Fruit fly (Drosophila melanogaster): ENCODE measurements around the gene Eig71Eh.

The Eig71Eh gene

DNA sequence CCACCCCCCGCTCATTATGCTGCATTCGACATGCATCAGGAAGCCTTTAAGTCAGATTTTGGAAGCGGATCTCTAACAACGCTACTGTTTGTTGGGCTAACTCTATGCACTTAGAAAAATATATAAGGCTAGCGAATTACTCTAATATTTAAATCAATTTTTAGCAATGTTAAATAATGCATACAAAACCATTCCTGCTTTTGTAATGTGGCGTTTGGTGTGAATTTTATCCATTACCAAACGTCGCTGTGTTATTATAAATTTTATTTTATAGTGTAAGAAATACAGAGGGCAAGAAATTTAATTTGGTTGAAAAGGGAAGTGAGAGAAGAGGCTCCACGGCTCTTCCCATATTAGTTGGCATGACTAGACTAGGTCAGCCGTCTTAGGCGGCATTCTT lies 13.6 kb upstream of the Eig71Eh start (continued):
- peak; percentile 30 for TF ChIP-seq Chrac-16 (GFP tag; optimal IDR thresholded peaks at IDR 0.05)
- TF ChIP-seq chif (GFP tag; optimal IDR thresholded peaks at IDR 0.05) = peak; percentile 20 to 29
- TF ChIP-seq stwl (tag; optimal IDR thresholded peaks at IDR 0.05) = peak; percentile 31
- peak in 1 of 2 experiments; percentile 20 for TF ChIP-seq dpn (GFP tag; optimal IDR thresholded peaks at IDR 0.05)
- no peak for TF ChIP-seq C15 (GFP tag; IDR thresholded peaks at IDR 0.05)
- no peak for TF ChIP-seq CG3847 (GFP tag; IDR thresholded peaks at IDR 0.05)
- peak; percentile 8 for TF ChIP-seq CG7556 (GFP tag; optimal IDR thresholded peaks at IDR 0.05)
- peak; percentile 36 for TF ChIP-seq Blimp-1 (GFP tag; optimal IDR thresholded peaks at IDR 0.05)
- TF ChIP-seq Lpt (GFP tag; optimal IDR thresholded peaks at IDR 0.05) = no peak
- 0 out of 3 replicates have a peak, but pooled peaks have one; percentile 4 for TF ChIP-seq CG2889 (GFP tag; IDR thresholded peaks at IDR 0.05)
- TF ChIP-seq Ssrp (tag; optimal IDR thresholded peaks at IDR 0.05) = peak; percentile 48
- no peak for TF ChIP-seq CG13287 (GFP tag; IDR thresholded peaks at IDR 0.05; ENCODE audit: partially characterized antibody)
- peak; percentile 23 for TF ChIP-seq dmrt99B (tag; optimal IDR thresholded peaks at IDR 0.05)
- no peak for TF ChIP-seq chm (GFP tag; IDR thresholded peaks at IDR 0.05)
- no peak for TF ChIP-seq al (GFP tag; IDR thresholded peaks at IDR 0.05)
- no peak for TF ChIP-seq fd64A (GFP tag; optimal IDR thresholded peaks at IDR 0.05)
- no peak for TF ChIP-seq Dfd (GFP tag; optimal IDR thresholded peaks at IDR 0.05)
- no peak for TF ChIP-seq sc (optimal IDR thresholded peaks at IDR 0.05)
- no peak for TF ChIP-seq sc (GFP tag; optimal IDR thresholded peaks at IDR 0.05)
- no peak for TF ChIP-seq corto (GFP tag; optimal IDR thresholded peaks at IDR 0.05)
- TF ChIP-seq eve (GFP tag; optimal IDR thresholded peaks at IDR 0.05) = peak in 1 of 2 experiments; percentile 27
- no peak for TF ChIP-seq CG6254 (GFP tag; optimal IDR thresholded peaks at IDR 0.05)
- TF ChIP-seq CG33213 (GFP tag; optimal IDR thresholded peaks at IDR 0.05) = no peak
- no peak for TF ChIP-seq Camta (GFP tag; optimal IDR thresholded peaks at IDR 0.05)
- peak; percentile 29 for TF ChIP-seq CG13424 (tag; optimal IDR thresholded peaks at IDR 0.05)
- TF ChIP-seq CG2129 (GFP tag; IDR thresholded peaks at IDR 0.05; ENCODE audit: partially characterized antibody) = no peak
- TF ChIP-seq CG12071 (GFP tag; optimal IDR thresholded peaks at IDR 0.05) = no peak
- peak in 1 of 2 experiments; percentile 19 for TF ChIP-seq Pdp1 (GFP tag; optimal IDR thresholded peaks at IDR 0.05)
- TF ChIP-seq CG3163 (GFP tag; optimal IDR thresholded peaks at IDR 0.05) = no peak
- no peak for TF ChIP-seq HmgZ (tag; optimal IDR thresholded peaks at IDR 0.05)
- no peak for TF ChIP-seq bbx (GFP tag; IDR thresholded peaks at IDR 0.05; ENCODE audit: partially characterized antibody)
- TF ChIP-seq fd96Cb (tag; optimal IDR thresholded peaks at IDR 0.05) = peak; percentile 39
- TF ChIP-seq otp (GFP tag; IDR thresholded peaks at IDR 0.05) = 0 out of 3 replicates have a peak, but pooled peaks have one; percentile 15
- peak; percentile 44 for TF ChIP-seq CG11504 (tag; optimal IDR thresholded peaks at IDR 0.05)
- peak; percentile 34 for TF ChIP-seq Hsf (GFP tag; optimal IDR thresholded peaks at IDR 0.05)
- TF ChIP-seq hb (GFP tag; IDR thresholded peaks at IDR 0.05; ENCODE audit: partially characterized antibody) = no peak
- TF ChIP-seq CG7839 (tag; optimal IDR thresholded peaks at IDR 0.05) = peak; percentile 29
- TF ChIP-seq CG18599 (GFP tag; optimal IDR thresholded peaks at IDR 0.05) = no peak
- no peak for TF ChIP-seq CG5180 (GFP tag; optimal IDR thresholded peaks at IDR 0.05)
- no peak for TF ChIP-seq pros (GFP tag; optimal IDR thresholded peaks at IDR 0.05)
- TF ChIP-seq ash1 (GFP tag; optimal IDR thresholded peaks at IDR 0.05) = no peak
- TF ChIP-seq jing (GFP tag; optimal IDR thresholded peaks at IDR 0.05) = no peak
- TF ChIP-seq crc (GFP tag; optimal IDR thresholded peaks at IDR 0.05) = no peak
- TF ChIP-seq nerfin-1 (tag; optimal IDR thresholded peaks at IDR 0.05) = no peak
- TF ChIP-seq Med (GFP tag) = peak; percentile 77
- TF ChIP-seq her (GFP tag; optimal IDR thresholded peaks at IDR 0.05) = no peak
- no peak for TF ChIP-seq CG2875 (GFP tag; optimal IDR thresholded peaks at IDR 0.05)
- peak; percentile 36 for TF ChIP-seq CG16815 (GFP tag; optimal IDR thresholded peaks at IDR 0.05)
- no peak for TF ChIP-seq Vsx1 (GFP tag; optimal IDR thresholded peaks at IDR 0.05)
- TF ChIP-seq fu2 (GFP tag; optimal IDR thresholded peaks at IDR 0.05) = no peak

Data from whole organism, embryonic.